Worm (Caenorhabditis elegans) whole organism, young adult: ENCODE data around the gene F36H5.9.

Experiments
- ama-1 ChIP-seq, 3 experiments: fragments of 150-350 bp in 1 of 3; sonication (generic microtip) in 2 of 3; optimal IDR thresholded peaks; 2 replicates each; lab custom pipeline; 2014 to 2018; ENCODE audit warnings: missing biosample characterization in 2 of 3, missing genetic modification characterization in 2 of 3, missing genetic modification reagents in 2 of 3
- aptf-3 ChIP-seq: fragments of 200-800 bp; sonication (Bioruptor generic); IDR thresholded peaks from 2 replicates; pipeline ENCODE4 v1.3.6; 2022; ENCODE audit warnings: missing genetic modification characterization, missing compliant biosample characterization
- bed-2 ChIP-seq: fragments of 200-800 bp; sonication (Bioruptor generic); IDR thresholded peaks from 2 replicates; pipeline ENCODE4 v1.3.6; 2022; ENCODE audit warnings: missing genetic modification reagents, missing genetic modification characterization, missing compliant biosample characterization
- gei-17 ChIP-seq: fragments of 200-800 bp; sonication (Bioruptor generic); optimal IDR thresholded peaks from 2 replicates; lab custom pipeline; 2018; ENCODE audit warnings: mild to moderate bottlenecking, missing genetic modification characterization, missing compliant biosample characterization
- hmg-1.2 ChIP-seq: fragments of 200-800 bp; sonication (Bioruptor generic); IDR thresholded peaks from 2 replicates; pipeline ENCODE4 v1.3.6; 2022; ENCODE audit warnings: missing genetic modification reagents, missing genetic modification characterization, missing compliant biosample characterization
- lag-1 ChIP-seq: fragments of 200-800 bp; sonication (Bioruptor generic); IDR thresholded peaks from 2 replicates; pipeline ENCODE4 v1.3.6; 2022; ENCODE audit warnings: missing genetic modification reagents, missing genetic modification characterization, missing compliant biosample characterization
- madf-6 ChIP-seq: fragments of 200-800 bp; sonication (Bioruptor generic); IDR thresholded peaks from 2 replicates; pipeline ENCODE4 v1.3.6; 2022; ENCODE audit warnings: missing genetic modification reagents, missing genetic modification characterization, missing compliant biosample characterization
- nfyb-1 ChIP-seq: fragments of 200-800 bp; sonication (Bioruptor generic); IDR thresholded peaks from 2 replicates; pipeline ENCODE4 v1.3.6; 2022; ENCODE audit warnings: missing genetic modification reagents, missing genetic modification characterization, missing compliant biosample characterization
- pbrm-1 ChIP-seq: fragments of 200-800 bp; sonication (Bioruptor generic); IDR thresholded peaks from 2 replicates; pipeline ENCODE4 v1.3.6; 2022; ENCODE audit warnings: missing genetic modification reagents, missing genetic modification characterization, missing compliant biosample characterization
- tlf-1 ChIP-seq: fragments of 200-800 bp; sonication (Bioruptor generic); optimal IDR thresholded peaks from 2 replicates; lab custom pipeline; 2018; ENCODE audit warnings: mild to moderate bottlenecking, missing genetic modification characterization, missing compliant biosample characterization
- unc-62 ChIP-seq: fragments of 150-350 bp; optimal IDR thresholded peaks from 2 replicates; lab custom pipeline; 2014; ENCODE audit warnings: missing biosample characterization, missing genetic modification reagents, missing genetic modification characterization

- TF ChIP-seq aptf-3 (GFP tag; lab: Robert Waterston, UW) = no peak
- no peak for TF ChIP-seq madf-6 (GFP tag; lab: Robert Waterston, UW)
- no peak for TF ChIP-seq nfyb-1 (GFP tag; lab: Robert Waterston, UW)
- no peak for TF ChIP-seq pbrm-1 (GFP tag; lab: Robert Waterston, UW)
- no peak for TF ChIP-seq lag-1 (GFP tag; lab: Robert Waterston, UW)
- TF ChIP-seq unc-62 (GFP tag; lab: Kevin White, UChicago) = no peak
- TF ChIP-seq bed-2 (GFP tag; lab: Robert Waterston, UW) = no peak
- no peak for TF ChIP-seq hmg-1.2
- no peak for TF ChIP-seq gei-17 (GFP tag; lab: Kevin White, UChicago)
- no peak for TF ChIP-seq ama-1 (optimal IDR thresholded peaks at IDR 0.05; lab: Kevin White, UChicago)
- no peak for TF ChIP-seq ama-1 (GFP tag; optimal IDR thresholded peaks at IDR 0.05; lab: Kevin White, UChicago)
- TF ChIP-seq tlf-1 (GFP tag; lab: Kevin White, UChicago) = no peak
Measured at ce11 chrII:1782474-1782873, 29.6 kb upstream of the F36H5.9 start, which contains the start of gene math-4.
